Worm (Caenorhabditis elegans) whole organism, L4 larva: ENCODE measurements around the gene str-3.

Source experiments
- lin-15B ChIP-seq: fragments of 150-350 bp; sonication (generic microtip); optimal IDR thresholded peaks from 3 replicates; lab custom pipeline; 2014; ENCODE audit warnings: missing biosample characterization, missing genetic modification characterization
- lin-39 ChIP-seq: fragments of 150-350 bp; optimal IDR thresholded peaks from 2 replicates; lab custom pipeline; 2014; ENCODE audit warnings: missing biosample characterization, missing genetic modification reagents, missing genetic modification characterization
- nhr-11 ChIP-seq: fragments of 150-350 bp; optimal IDR thresholded peaks from 2 replicates; lab custom pipeline; 2014; ENCODE audit warnings: missing biosample characterization, missing genetic modification characterization

DNA sequence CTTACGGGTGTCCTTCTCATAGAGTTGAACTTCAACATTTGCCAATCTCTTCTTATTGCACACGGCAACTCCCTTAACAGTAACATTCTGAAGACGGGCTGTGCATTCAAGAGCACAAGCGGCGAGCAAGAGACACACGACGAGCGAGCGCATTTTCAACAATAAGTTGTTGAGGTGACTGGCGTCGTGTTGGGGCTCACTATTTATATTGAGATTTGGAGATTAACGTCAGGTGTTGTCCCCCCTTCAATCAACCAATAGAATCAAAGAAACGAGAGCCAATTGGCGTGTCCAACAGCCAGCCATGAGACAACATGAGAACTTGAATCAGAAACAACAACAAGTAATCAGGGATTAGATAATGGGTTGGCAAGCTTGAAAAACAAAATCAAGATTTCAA is 36.2 kb downstream of the str-3 start, which contains the start of gene ttr-16:
- peak; percentile 67 for TF ChIP-seq nhr-11 (tag; lab: Kevin White, UChicago)
- no peak for TF ChIP-seq lin-15B (tag; lab: Kevin White, UChicago)
- TF ChIP-seq lin-39 (tag; lab: Kevin White, UChicago) = no peak
